Fruit fly (Drosophila melanogaster) whole organism, wandering third instar larva: ENCODE data around the gene AGO2.

ENCODE experiments used
- Dfd ChIP-seq: fragments of >200 bp; optimal IDR thresholded peaks from 2 replicates; lab custom pipeline; 2017; ENCODE audit warnings: missing biosample characterization, missing genetic modification characterization
- Hnf4 ChIP-seq: fragments of 200-800 bp; sonication (Bioruptor generic); optimal IDR thresholded peaks from 2 replicates; lab custom pipeline; 2016; ENCODE audit warnings: missing biosample characterization, mild to moderate bottlenecking, missing genetic modification characterization
- Myc ChIP-seq: fragments of >200 bp; optimal IDR thresholded peaks from 2 replicates; lab custom pipeline; 2017
- br ChIP-seq: fragments of 200-800 bp; sonication (Bioruptor generic); optimal IDR thresholded peaks from 2 replicates; lab custom pipeline; 2016; ENCODE audit warnings: missing biosample characterization, missing genetic modification characterization
- dmrt93B ChIP-seq: fragments of 200-800 bp; sonication (Bioruptor generic); optimal IDR thresholded peaks from 2 replicates; lab custom pipeline; 2018; ENCODE audit warnings: missing biosample characterization, mild to moderate bottlenecking, missing genetic modification characterization
- lola ChIP-seq: fragments of >200 bp; optimal IDR thresholded peaks from 2 replicates; lab custom pipeline; 2017; ENCODE audit warnings: missing biosample characterization, missing genetic modification characterization
- pan ChIP-seq: fragments of >200 bp; optimal IDR thresholded peaks from 2 replicates; lab custom pipeline; 2017
- psq ChIP-seq: fragments of 200-800 bp; sonication (Bioruptor generic); optimal IDR thresholded peaks from 3 replicates; lab custom pipeline; 2017; ENCODE audit warnings: missing biosample characterization, mild to moderate bottlenecking, missing genetic modification characterization, moderate library complexity
- rgr ChIP-seq: fragments of 200-800 bp; sonication (Bioruptor generic); optimal IDR thresholded peaks from 3 replicates; lab custom pipeline; 2016; ENCODE audit warnings: missing biosample characterization, mild to moderate bottlenecking, missing genetic modification characterization
- usp ChIP-seq: fragments of >200 bp; optimal IDR thresholded peaks from 2 replicates; lab custom pipeline; 2017; ENCODE audit warnings: missing biosample characterization, missing genetic modification characterization

- TF ChIP-seq usp (GFP tag; lab: Kevin White, UChicago) = no peak
- TF ChIP-seq br (GFP tag; lab: Kevin White, UChicago) = no peak
- no peak for TF ChIP-seq dmrt93B (GFP tag; lab: Kevin White, UChicago)
- no peak for TF ChIP-seq pan (lab: Kevin White, UChicago)
- TF ChIP-seq Myc (lab: Kevin White, UChicago) = no peak
- no peak for TF ChIP-seq Hnf4 (GFP tag; lab: Kevin White, UChicago)
- TF ChIP-seq lola (GFP tag; lab: Kevin White, UChicago) = no peak
- no peak for TF ChIP-seq rgr (GFP tag; lab: Kevin White, UChicago)
- no peak for TF ChIP-seq psq (GFP tag; lab: Kevin White, UChicago)
- TF ChIP-seq Dfd (GFP tag; lab: Kevin White, UChicago) = peak; percentile 94
Measured at dm6 chr3L:15604979-15605378, 51.1 kb downstream of the AGO2 start.
